Fruit fly (Drosophila melanogaster) Kc167 (cell line): Measurements from ENCODE around the gene CG5435.

Source experiments
- h ChIP-seq: fragments of >200 bp; optimal IDR thresholded peaks from 3 replicates; lab custom pipeline; 2018; ENCODE audit warnings: missing external identifiers
- insv ChIP-seq: fragments of >200 bp; optimal IDR thresholded peaks from 3 replicates; lab custom pipeline; 2018; ENCODE audit warnings: missing external identifiers
- ttk ChIP-seq: sonication (Bioruptor generic); optimal IDR thresholded peaks from 2 replicates; lab custom pipeline; 2017; ENCODE audit warnings: missing external identifiers

dm6 chr2L:12455049-12455448, 24.4 kb upstream of the CG5435 start:
- TF ChIP-seq h (no peak), insv (no peak), ttk (lab: Kevin White, UChicago) (no peak)
